Worm (Caenorhabditis elegans) whole organism, early embryonic: ENCODE data around the gene nop-1.
A peak's percentile ranks its signal among the peaks of the same experiment; 100 is the strongest.

Experiments
- B0310.2 ChIP-seq: sonication (generic microtip); optimal IDR thresholded peaks from 2 replicates; lab custom pipeline; 2016; ENCODE audit warnings: mild to moderate bottlenecking, missing genetic modification characterization, missing compliant biosample characterization
- F13C5.2 ChIP-seq: sonication (generic microtip); optimal IDR thresholded peaks from 2 replicates; lab custom pipeline; 2017; ENCODE audit warnings: mild to moderate bottlenecking, missing genetic modification characterization, inconsistent platforms, missing compliant biosample characterization
- aly-1 ChIP-seq: sonication (generic microtip); optimal IDR thresholded peaks from 2 replicates; lab custom pipeline; 2016; ENCODE audit warnings: missing genetic modification characterization, missing compliant biosample characterization
- ama-1 ChIP-seq: fragments of 150-350 bp; optimal IDR thresholded peaks from 2 replicates; lab custom pipeline; 2014
- ceh-13 ChIP-seq: fragments of 200-800 bp; sonication (Bioruptor generic); optimal IDR thresholded peaks from 2 replicates; lab custom pipeline; 2018; ENCODE audit warnings: mild to moderate bottlenecking, missing genetic modification characterization, missing compliant biosample characterization
- ceh-36 ChIP-seq: sonication (generic microtip); optimal IDR thresholded peaks from 2 replicates; lab custom pipeline; 2016; ENCODE audit warnings: missing genetic modification characterization, inconsistent platforms, missing compliant biosample characterization
- ets-7 ChIP-seq: sonication (generic microtip); optimal IDR thresholded peaks from 2 replicates; lab custom pipeline; 2016; ENCODE audit warnings: missing genotype, missing genetic modification characterization, missing compliant biosample characterization
- flt-1 ChIP-seq: fragments of 200-800 bp; sonication (Bioruptor generic); IDR thresholded peaks from 2 replicates; pipeline ENCODE4 v1.3.6; 2022; ENCODE audit warnings: missing genetic modification characterization, missing compliant biosample characterization
- hmbx-1 ChIP-seq: sonication (generic microtip); optimal IDR thresholded peaks from 2 replicates; lab custom pipeline; 2016; ENCODE audit warnings: mild to moderate bottlenecking, missing genetic modification characterization, missing compliant biosample characterization
- hmg-4 ChIP-seq: fragments of 200-800 bp; sonication (Bioruptor generic); optimal IDR thresholded peaks from 2 replicates; lab custom pipeline; 2018; ENCODE audit warnings: mild to moderate bottlenecking, missing genetic modification characterization, missing compliant biosample characterization
- hnd-1 ChIP-seq: sonication (generic microtip); optimal IDR thresholded peaks from 2 replicates; lab custom pipeline; 2016; ENCODE audit warnings: missing genetic modification characterization, missing compliant biosample characterization
- pes-1 ChIP-seq: fragments of 200-800 bp; sonication (Bioruptor generic); IDR thresholded peaks from 2 replicates; pipeline ENCODE4 v1.3.6; 2022; ENCODE audit warnings: missing genetic modification reagents, missing genetic modification characterization, missing compliant biosample characterization
- scrt-1 ChIP-seq: fragments of 200-800 bp; sonication (Bioruptor generic); IDR thresholded peaks from 2 replicates; pipeline ENCODE4 v1.3.6; 2022; ENCODE audit warnings: missing genetic modification characterization, missing compliant biosample characterization
- sea-1 ChIP-seq: fragments of 200-800 bp; sonication (Bioruptor generic); conservative IDR thresholded peaks from 2 replicates; pipeline ENCODE4 v1.3.6; 2022; ENCODE audit warnings: missing genetic modification characterization, missing compliant biosample characterization
- tbx-11 ChIP-seq: fragments of 200-800 bp; sonication (Bioruptor generic); IDR thresholded peaks from 2 replicates; pipeline ENCODE4 v1.3.6; 2022; ENCODE audit warnings: missing genetic modification characterization, missing compliant biosample characterization
- tbx-37 ChIP-seq: fragments of 200-800 bp; sonication (Bioruptor generic); conservative IDR thresholded peaks from 2 replicates; pipeline ENCODE4 v1.3.6; 2022; ENCODE audit warnings: missing genetic modification reagents, missing genetic modification characterization, missing compliant biosample characterization
- tra-4 ChIP-seq: sonication (generic microtip); optimal IDR thresholded peaks from 2 replicates; lab custom pipeline; 2017; ENCODE audit warnings: missing genetic modification characterization, missing compliant biosample characterization

The nop-1 gene

DNA sequence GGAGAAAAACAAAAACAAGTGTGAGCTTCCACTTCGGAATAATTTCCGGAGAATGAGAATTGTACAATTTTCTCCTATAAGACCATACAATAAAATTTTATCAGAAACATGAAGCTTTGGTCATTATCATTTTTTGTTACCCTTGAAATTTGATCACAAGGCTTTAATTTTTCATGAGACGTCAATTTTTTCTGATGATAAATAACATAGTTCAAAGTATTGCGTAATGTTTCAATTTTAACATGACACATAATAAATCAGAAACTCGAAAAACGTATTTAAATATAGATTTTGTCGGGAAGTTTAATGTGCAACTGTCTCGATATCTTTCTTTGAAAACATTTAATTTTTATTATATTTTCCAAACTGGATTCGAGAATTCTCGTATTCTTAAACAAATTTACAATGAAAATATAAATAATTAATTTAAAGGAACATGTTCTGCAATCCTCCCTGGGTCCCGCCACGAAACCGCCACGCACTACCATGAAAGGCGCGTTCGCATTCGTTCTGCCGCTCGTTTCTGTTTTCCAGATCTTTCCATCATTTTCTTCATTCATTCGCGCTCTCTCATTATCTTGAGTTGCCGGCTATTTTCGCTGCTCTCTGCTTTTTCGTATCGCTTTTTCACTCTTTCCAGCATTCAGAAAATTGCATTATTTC, 19.6 kb upstream of the nop-1 start:
- TF ChIP-seq scrt-1 (GFP tag; lab: Robert Waterston, UW): no peak
- TF ChIP-seq B0310.2 (tag; lab: Kevin White, UChicago): no peak
- no peak for TF ChIP-seq hmbx-1
- TF ChIP-seq hmg-4 (GFP tag; lab: Kevin White, UChicago): no peak
- TF ChIP-seq pes-1 (GFP tag; lab: Robert Waterston, UW): no peak
- no peak for TF ChIP-seq tbx-37 (GFP tag; lab: Robert Waterston, UW)
- no peak for TF ChIP-seq tra-4
- TF ChIP-seq ceh-13 (GFP tag; lab: Kevin White, UChicago): no peak
- no peak for TF ChIP-seq F13C5.2
- TF ChIP-seq sea-1 (GFP tag; lab: Robert Waterston, UW): no peak
- TF ChIP-seq hnd-1: no peak
- TF ChIP-seq ceh-36 (tag; lab: Kevin White, UChicago): no peak
- no peak for TF ChIP-seq ets-7 (tag; lab: Kevin White, UChicago)
- no peak for TF ChIP-seq flt-1 (GFP tag; lab: Robert Waterston, UW)

ce11 chrIII:5939453-5940296, 18.8 kb upstream of the nop-1 start, which contains the start of gene ubq-1:
Gene ubq-1 (plus strand): TSS chrIII:5940254.
- TF ChIP-seq F13C5.2 (no peak), sea-1 (GFP tag; lab: Robert Waterston, UW) (no peak), B0310.2 (tag; lab: Kevin White, UChicago) (no peak), ceh-36 (tag; lab: Kevin White, UChicago) (no peak), scrt-1 (GFP tag; lab: Robert Waterston, UW) (no peak), hnd-1 (no peak), flt-1 (GFP tag; lab: Robert Waterston, UW) (peak; percentile 31; the same call in 1 of the 2 replicates), ets-7 (tag; lab: Kevin White, UChicago) (no peak)

ce11 chrIII:5940525-5940974, 18.0 kb upstream of the nop-1 start:
- TF ChIP-seq ceh-13 (GFP tag; lab: Kevin White, UChicago): no peak
- TF ChIP-seq hmg-4 (GFP tag; lab: Kevin White, UChicago): no peak
- no peak for TF ChIP-seq F13C5.2
- TF ChIP-seq scrt-1 (GFP tag; lab: Robert Waterston, UW): 0 out of 2 replicates have a peak, but pooled peaks have one; percentile 8
- no peak for TF ChIP-seq ceh-36 (tag; lab: Kevin White, UChicago)
- no peak for TF ChIP-seq ets-7 (tag; lab: Kevin White, UChicago)
- no peak for TF ChIP-seq tbx-37 (GFP tag; lab: Robert Waterston, UW)
- TF ChIP-seq pes-1 (GFP tag; lab: Robert Waterston, UW): no peak; the same call in 1 of the 2 replicates
- TF ChIP-seq B0310.2 (tag; lab: Kevin White, UChicago): no peak
- TF ChIP-seq tra-4: no peak
- TF ChIP-seq tbx-11 (GFP tag; lab: Robert Waterston, UW): peak; percentile 5; the same call in 1 of the 2 replicates
- no peak for TF ChIP-seq sea-1 (GFP tag; lab: Robert Waterston, UW)
- TF ChIP-seq aly-1: no peak
- TF ChIP-seq flt-1 (GFP tag; lab: Robert Waterston, UW): 0 out of 2 replicates have a peak, but pooled peaks have one; percentile 30
- TF ChIP-seq hmbx-1: no peak

- TF ChIP-seq ceh-13 (GFP tag; lab: Kevin White, UChicago) (no peak), ets-7 (tag; lab: Kevin White, UChicago) (no peak), B0310.2 (tag; lab: Kevin White, UChicago) (no peak), tra-4 (no peak), hmg-4 (GFP tag; lab: Kevin White, UChicago) (no peak), tbx-37 (GFP tag; lab: Robert Waterston, UW) (no peak)
These were observed 16.4 kb upstream of the nop-1 start for ce11 chrIII:5942104-5942503.

- TF ChIP-seq hmg-4 (GFP tag; lab: Kevin White, UChicago): peak; percentile 12
- TF ChIP-seq F13C5.2: no peak
- no peak for TF ChIP-seq pes-1 (GFP tag; lab: Robert Waterston, UW)
- peak; percentile 18; the same call in 1 of the 2 replicates for TF ChIP-seq sea-1 (GFP tag; lab: Robert Waterston, UW)
- no peak for TF ChIP-seq hnd-1
- peak; percentile 20; the same call in 1 of the 2 replicates for TF ChIP-seq flt-1 (GFP tag; lab: Robert Waterston, UW)
These were observed 14.9 kb upstream of the nop-1 start for ce11 chrIII:5943368-5944180.

ce11 chrIII:5945865-5946264, 12.7 kb upstream of the nop-1 start, which contains the start of gene F25B5.5:
Gene F25B5.5 (minus strand): TSS chrIII:5946124.
- no peak for TF ChIP-seq sea-1 (GFP tag; lab: Robert Waterston, UW)
- no peak for TF ChIP-seq flt-1 (GFP tag; lab: Robert Waterston, UW)
- no peak for TF ChIP-seq hmg-4 (GFP tag; lab: Kevin White, UChicago)
- no peak for TF ChIP-seq F13C5.2
- TF ChIP-seq B0310.2 (tag; lab: Kevin White, UChicago): no peak
- no peak for TF ChIP-seq ceh-36 (tag; lab: Kevin White, UChicago)
- no peak for TF ChIP-seq ama-1 (lab: Kevin White, UChicago)
- no peak for TF ChIP-seq tra-4
- TF ChIP-seq ceh-13 (GFP tag; lab: Kevin White, UChicago): no peak
- TF ChIP-seq tbx-37 (GFP tag; lab: Robert Waterston, UW): no peak
- TF ChIP-seq aly-1: no peak
